Worm (Caenorhabditis elegans) whole organism, L4 larva: ENCODE data around the gene znf-782.

Experiments
- F44E2.7 ChIP-seq: fragments of 200-800 bp; sonication (Bioruptor generic); IDR thresholded peaks from 2 replicates; pipeline ENCODE4 v2.1.2; 2022; ENCODE audit warnings: missing genetic modification characterization, missing compliant biosample characterization
- daf-16 ChIP-seq, 3 experiments: sonication (generic microtip); optimal IDR thresholded peaks; 2 replicates each; lab custom pipeline; 2016 to 2017; ENCODE audit warnings: missing genetic modification characterization in 3 of 3, missing genetic modification reagents in 3 of 3, mild to moderate bottlenecking in 2 of 3, missing compliant biosample characterization in 2 of 3, missing biosample characterization in 1 of 3, moderate library complexity in 1 of 3
- dpl-1 ChIP-seq: fragments of 150-350 bp; optimal IDR thresholded peaks from 2 replicates; lab custom pipeline; 2014; ENCODE audit warnings: missing biosample characterization, missing genetic modification reagents, missing genetic modification characterization
- fkh-10 ChIP-seq: fragments of 150-350 bp; optimal IDR thresholded peaks from 2 replicates; lab custom pipeline; 2014; ENCODE audit warnings: missing biosample characterization, missing genetic modification reagents, missing genetic modification characterization
- hlh-30 ChIP-seq: sonication (generic microtip); optimal IDR thresholded peaks from 2 replicates; lab custom pipeline; 2017; ENCODE audit warnings: antibody characterized with exemption, mild to moderate bottlenecking, missing genetic modification characterization, missing compliant biosample characterization; ENCODE audit not compliant: insufficient read depth
- lin-29 ChIP-seq: fragments of 200-800 bp; sonication (Bioruptor generic); IDR thresholded peaks from 2 replicates; pipeline ENCODE4 v1.3.6; 2022; ENCODE audit warnings: missing genetic modification reagents, missing genetic modification characterization, missing compliant biosample characterization
- lin-38 ChIP-seq: fragments of 200-800 bp; sonication (Bioruptor generic); IDR thresholded peaks from 2 replicates; pipeline ENCODE4 v1.3.6; 2022; ENCODE audit warnings: missing genetic modification reagents, missing genetic modification characterization, missing compliant biosample characterization
- madf-9 ChIP-seq: fragments of 200-800 bp; sonication (Bioruptor generic); conservative IDR thresholded peaks from 2 replicates; pipeline ENCODE4 v1.3.6; 2022; ENCODE audit warnings: missing genetic modification reagents, missing genetic modification characterization, missing compliant biosample characterization
- mep-1 ChIP-seq: fragments of 150-350 bp; sonication (generic microtip); optimal IDR thresholded peaks from 3 replicates; lab custom pipeline; 2014; ENCODE audit warnings: missing biosample characterization, missing genetic modification characterization
- mes-2 ChIP-seq: sonication (generic microtip); optimal IDR thresholded peaks from 2 replicates; lab custom pipeline; 2016; ENCODE audit warnings: missing genotype, mild to moderate bottlenecking, missing genetic modification characterization, missing compliant biosample characterization; ENCODE audit not compliant: poor library complexity, severe bottlenecking
- spr-1 ChIP-seq: sonication (generic microtip); optimal IDR thresholded peaks from 2 replicates; lab custom pipeline; 2016; ENCODE audit warnings: mild to moderate bottlenecking, missing genetic modification characterization, missing compliant biosample characterization
- vab-7 ChIP-seq: fragments of 200-800 bp; sonication (Bioruptor generic); IDR thresholded peaks from 2 replicates; pipeline ENCODE4 v1.3.6; 2022; ENCODE audit warnings: missing genetic modification reagents, missing genetic modification characterization, missing compliant biosample characterization

The znf-782 gene

ce11 chrIV:1009546-1009945, 57.8 kb downstream of the znf-782 start, which contains the start of gene Y55F3AM.9 (continued):
- TF ChIP-seq mes-2 (tag; lab: Kevin White, UChicago) (peak; percentile 64), vab-7 (0 out of 2 replicates have a peak, but pooled peaks have one; percentile 21), spr-1 (tag; lab: Kevin White, UChicago) (no peak), mep-1 (tag; lab: Kevin White, UChicago) (peak; percentile 19), fkh-10 (GFP tag; lab: Kevin White, UChicago) (peak; percentile 7), daf-16 (GFP tag; optimal IDR thresholded peaks at IDR 0.05; lab: Kevin White, UChicago) (no peak), daf-16 (tag; optimal IDR thresholded peaks at IDR 0.05; lab: Kevin White, UChicago) (peak; percentile 29), dpl-1 (GFP tag; lab: Kevin White, UChicago) (peak; percentile 39), hlh-30 (tag; lab: Kevin White, UChicago) (peak; percentile 96), madf-9 (GFP tag; lab: Robert Waterston, UW) (no peak), lin-29 (GFP tag; lab: Robert Waterston, UW) (no peak), F44E2.7 (GFP tag; lab: Robert Waterston, UW) (no peak), lin-38 (GFP tag; lab: Robert Waterston, UW) (peak; percentile 57)
